Worm (Caenorhabditis elegans) whole organism, mixed stage, embryonic: ENCODE results near the gene ZC250.5.

Experiments
- M03D4.4 ChIP-seq: sonication (generic microtip); optimal IDR thresholded peaks from 2 replicates; lab custom pipeline; 2017; ENCODE audit warnings: mild to moderate bottlenecking, missing genetic modification characterization, missing compliant biosample characterization
- bed-3 ChIP-seq: fragments of 200-800 bp; sonication (Bioruptor generic); optimal IDR thresholded peaks from 3 replicates; lab custom pipeline; 2018; ENCODE audit warnings: mild to moderate bottlenecking, missing genetic modification characterization, moderate library complexity, missing compliant biosample characterization
- cnd-1 ChIP-seq: fragments of 200-800 bp; sonication (Bioruptor generic); optimal IDR thresholded peaks from 2 replicates; lab custom pipeline; 2018; ENCODE audit warnings: mild to moderate bottlenecking, missing genetic modification characterization, missing compliant biosample characterization
- elt-1 ChIP-seq: sonication (generic microtip); optimal IDR thresholded peaks from 2 replicates; lab custom pipeline; 2017; ENCODE audit warnings: missing genetic modification characterization, mild to moderate bottlenecking, missing compliant biosample characterization, antibody characterized with exemption, moderate library complexity, borderline replicate concordance; ENCODE audit not compliant: insufficient read depth
- elt-3 ChIP-seq: fragments of 150-350 bp; optimal IDR thresholded peaks from 2 replicates; lab custom pipeline; 2014; ENCODE audit warnings: missing biosample characterization, missing genetic modification characterization
- nhr-28 ChIP-seq: fragments of 150-350 bp; optimal IDR thresholded peaks from 2 replicates; lab custom pipeline; 2014; ENCODE audit warnings: missing biosample characterization, missing genetic modification characterization
- snpc-4 ChIP-seq: fragments of 150-350 bp; optimal IDR thresholded peaks from 2 replicates; lab custom pipeline; 2014; ENCODE audit warnings: missing biosample characterization, missing genetic modification characterization
- ztf-11 ChIP-seq: fragments of 150-350 bp; optimal IDR thresholded peaks from 2 replicates; lab custom pipeline; 2014; ENCODE audit warnings: missing biosample characterization, missing genetic modification characterization

ce11 chrV:5825478-5825877 is 19.9 kb downstream of the ZC250.5 start:
- no peak for TF ChIP-seq nhr-28 (tag; lab: Kevin White, UChicago)
- no peak for TF ChIP-seq bed-3 (GFP tag; lab: Kevin White, UChicago)
- no peak for TF ChIP-seq cnd-1
- no peak for TF ChIP-seq M03D4.4 (tag; lab: Kevin White, UChicago)
- no peak for TF ChIP-seq ztf-11
- no peak for TF ChIP-seq elt-3 (tag; lab: Kevin White, UChicago)
- no peak for TF ChIP-seq elt-1 (tag; lab: Kevin White, UChicago)
- no peak for TF ChIP-seq snpc-4 (tag; lab: Kevin White, UChicago)
